Worm (Caenorhabditis elegans): Measurements from ENCODE around the gene sre-11.

ce11 chrV:7708525-7708924, 24.8 kb upstream of the sre-11 start, which contains the start of gene ZK105.11:
- no peak for TF ChIP-seq nhr-77 (tag; optimal IDR thresholded peaks at IDR 0.05)
- no peak for TF ChIP-seq unc-39 (tag; optimal IDR thresholded peaks at IDR 0.05)
- no peak for TF ChIP-seq elt-2 (tag; optimal IDR thresholded peaks at IDR 0.05)
- no peak for TF ChIP-seq unc-62 (GFP tag; optimal IDR thresholded peaks at IDR 0.05)
- TF ChIP-seq ztf-11 (tag; optimal IDR thresholded peaks at IDR 0.05): no peak
- TF ChIP-seq aly-2 (tag; optimal IDR thresholded peaks at IDR 0.05): no peak
- TF ChIP-seq skn-1 (tag; optimal IDR thresholded peaks at IDR 0.05): no peak
- no peak for TF ChIP-seq pqm-1 (tag; optimal IDR thresholded peaks at IDR 0.05)
- TF ChIP-seq R02D3.7 (tag; optimal IDR thresholded peaks at IDR 0.05): no peak

Data from whole organism, L3 larva.